Worm (Caenorhabditis elegans) whole organism, early embryonic: Measurements from ENCODE around the gene F25E5.9.

Experiments used
- B0310.2 ChIP-seq: sonication (generic microtip); optimal IDR thresholded peaks from 2 replicates; lab custom pipeline; 2016; ENCODE audit warnings: mild to moderate bottlenecking, missing genetic modification characterization, missing compliant biosample characterization
- F13C5.2 ChIP-seq: sonication (generic microtip); optimal IDR thresholded peaks from 2 replicates; lab custom pipeline; 2017; ENCODE audit warnings: mild to moderate bottlenecking, missing genetic modification characterization, inconsistent platforms, missing compliant biosample characterization
- aly-1 ChIP-seq: sonication (generic microtip); optimal IDR thresholded peaks from 2 replicates; lab custom pipeline; 2016; ENCODE audit warnings: missing genetic modification characterization, missing compliant biosample characterization
- ama-1 ChIP-seq: fragments of 150-350 bp; optimal IDR thresholded peaks from 2 replicates; lab custom pipeline; 2014
- ceh-13 ChIP-seq: fragments of 200-800 bp; sonication (Bioruptor generic); optimal IDR thresholded peaks from 2 replicates; lab custom pipeline; 2018; ENCODE audit warnings: mild to moderate bottlenecking, missing genetic modification characterization, missing compliant biosample characterization
- ceh-36 ChIP-seq: sonication (generic microtip); optimal IDR thresholded peaks from 2 replicates; lab custom pipeline; 2016; ENCODE audit warnings: missing genetic modification characterization, inconsistent platforms, missing compliant biosample characterization
- ets-7 ChIP-seq: sonication (generic microtip); optimal IDR thresholded peaks from 2 replicates; lab custom pipeline; 2016; ENCODE audit warnings: missing genotype, missing genetic modification characterization, missing compliant biosample characterization
- flt-1 ChIP-seq: fragments of 200-800 bp; sonication (Bioruptor generic); IDR thresholded peaks from 2 replicates; pipeline ENCODE4 v1.3.6; 2022; ENCODE audit warnings: missing genetic modification characterization, missing compliant biosample characterization
- hmbx-1 ChIP-seq: sonication (generic microtip); optimal IDR thresholded peaks from 2 replicates; lab custom pipeline; 2016; ENCODE audit warnings: mild to moderate bottlenecking, missing genetic modification characterization, missing compliant biosample characterization
- hmg-4 ChIP-seq: fragments of 200-800 bp; sonication (Bioruptor generic); optimal IDR thresholded peaks from 2 replicates; lab custom pipeline; 2018; ENCODE audit warnings: mild to moderate bottlenecking, missing genetic modification characterization, missing compliant biosample characterization
- hnd-1 ChIP-seq: sonication (generic microtip); optimal IDR thresholded peaks from 2 replicates; lab custom pipeline; 2016; ENCODE audit warnings: missing genetic modification characterization, missing compliant biosample characterization
- pes-1 ChIP-seq: fragments of 200-800 bp; sonication (Bioruptor generic); IDR thresholded peaks from 2 replicates; pipeline ENCODE4 v1.3.6; 2022; ENCODE audit warnings: missing genetic modification reagents, missing genetic modification characterization, missing compliant biosample characterization
- scrt-1 ChIP-seq: fragments of 200-800 bp; sonication (Bioruptor generic); IDR thresholded peaks from 2 replicates; pipeline ENCODE4 v1.3.6; 2022; ENCODE audit warnings: missing genetic modification characterization, missing compliant biosample characterization
- sea-1 ChIP-seq: fragments of 200-800 bp; sonication (Bioruptor generic); conservative IDR thresholded peaks from 2 replicates; pipeline ENCODE4 v1.3.6; 2022; ENCODE audit warnings: missing genetic modification characterization, missing compliant biosample characterization
- tbx-11 ChIP-seq: fragments of 200-800 bp; sonication (Bioruptor generic); IDR thresholded peaks from 2 replicates; pipeline ENCODE4 v1.3.6; 2022; ENCODE audit warnings: missing genetic modification characterization, missing compliant biosample characterization
- tbx-37 ChIP-seq: fragments of 200-800 bp; sonication (Bioruptor generic); conservative IDR thresholded peaks from 2 replicates; pipeline ENCODE4 v1.3.6; 2022; ENCODE audit warnings: missing genetic modification reagents, missing genetic modification characterization, missing compliant biosample characterization
- tra-4 ChIP-seq: sonication (generic microtip); optimal IDR thresholded peaks from 2 replicates; lab custom pipeline; 2017; ENCODE audit warnings: missing genetic modification characterization, missing compliant biosample characterization

The F25E5.9 gene

DNA sequence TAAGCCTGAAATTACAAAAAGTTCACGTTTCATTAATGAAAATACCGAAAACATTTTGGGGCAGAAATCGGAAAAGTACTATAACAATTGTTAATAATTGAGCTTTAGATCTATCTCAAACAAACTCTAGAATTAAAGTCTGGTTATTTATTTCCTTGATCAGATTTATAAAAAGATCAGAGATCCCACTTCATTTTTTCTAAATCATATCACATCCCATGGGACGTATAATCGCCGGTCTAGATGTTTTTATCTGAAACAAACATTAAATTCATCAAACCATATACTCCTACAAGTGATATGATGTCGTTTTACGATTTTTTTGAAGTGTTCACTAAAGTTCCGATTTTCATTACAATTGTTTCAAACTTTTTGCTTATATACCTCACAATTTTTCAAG is 26.0 kb downstream of the F25E5.9 start, which contains the start of gene str-41:
str-41 (plus strand) TSS at position 301 of the 400 bp plus-strand sequence.
- no peak for TF ChIP-seq scrt-1
- no peak for TF ChIP-seq ama-1
- TF ChIP-seq ceh-36 (tag; lab: Kevin White, UChicago), result no peak
- no peak for TF ChIP-seq ets-7 (tag; lab: Kevin White, UChicago)
- no peak for TF ChIP-seq hmbx-1
- TF ChIP-seq pes-1, result no peak
- no peak for TF ChIP-seq B0310.2 (tag; lab: Kevin White, UChicago)
- TF ChIP-seq tbx-37 (GFP tag; lab: Robert Waterston, UW), result no peak
- no peak for TF ChIP-seq tbx-11
- TF ChIP-seq aly-1 (tag; lab: Kevin White, UChicago), result no peak
- no peak for TF ChIP-seq hnd-1 (tag; lab: Kevin White, UChicago)
- TF ChIP-seq sea-1, result no peak
- no peak for TF ChIP-seq hmg-4 (GFP tag; lab: Kevin White, UChicago)

DNA sequence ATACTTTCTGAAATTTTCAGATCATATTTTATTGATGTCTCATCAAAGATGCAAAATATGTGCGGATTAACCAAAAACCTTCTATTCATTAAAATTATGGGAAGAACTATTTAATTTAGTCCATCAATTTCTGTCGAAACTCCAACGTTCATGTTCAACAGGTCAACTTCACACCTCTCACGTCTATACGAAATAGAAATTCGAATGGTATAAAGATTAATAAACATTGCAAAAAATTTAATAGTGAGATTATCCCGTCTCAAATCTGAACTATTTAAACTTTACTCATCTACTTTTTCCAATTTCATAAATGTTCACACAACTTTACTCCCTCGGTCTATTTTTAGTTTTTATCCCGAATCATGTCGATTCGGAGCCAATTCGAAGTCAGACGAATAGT is 28.1 kb downstream of the F25E5.9 start, which contains the start of gene R13D7.2:
R13D7.2 (plus strand) TSS at position 301 of the 400 bp plus-strand sequence.
- TF ChIP-seq tra-4, result no peak
- no peak for TF ChIP-seq ceh-36 (tag; lab: Kevin White, UChicago)
- TF ChIP-seq flt-1 (GFP tag; lab: Robert Waterston, UW), result no peak
- no peak for TF ChIP-seq hmg-4 (GFP tag; lab: Kevin White, UChicago)

DNA sequence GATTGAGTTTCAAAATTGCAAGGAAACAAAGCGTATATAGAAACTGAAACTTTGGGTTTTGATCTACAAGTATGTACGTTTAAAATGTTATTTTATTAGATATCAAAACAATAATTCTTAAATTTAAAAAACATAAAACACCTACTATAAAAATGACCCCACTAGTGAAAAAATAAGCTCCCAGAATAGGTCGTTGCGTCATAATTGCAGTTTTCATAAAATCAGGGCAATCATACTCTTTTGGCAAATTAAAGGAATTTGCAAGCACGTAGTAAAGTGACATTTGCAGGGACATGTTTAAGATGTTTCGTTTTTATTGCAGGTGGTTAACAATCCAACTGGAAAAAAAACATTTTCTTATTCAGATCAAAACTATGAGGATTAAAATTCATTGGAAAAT is 29.2 kb downstream of the F25E5.9 start, which contains the start of gene srt-6:
srt-6 (minus strand) TSS at position 295 of the 400 bp plus-strand sequence.
- TF ChIP-seq sea-1 (no peak), hmg-4 (GFP tag; lab: Kevin White, UChicago) (no peak), F13C5.2 (no peak), tbx-37 (GFP tag; lab: Robert Waterston, UW) (no peak), ama-1 (no peak), ceh-36 (tag; lab: Kevin White, UChicago) (no peak), B0310.2 (tag; lab: Kevin White, UChicago) (no peak), scrt-1 (no peak), hnd-1 (tag; lab: Kevin White, UChicago) (no peak), flt-1 (GFP tag; lab: Robert Waterston, UW) (no peak), aly-1 (tag; lab: Kevin White, UChicago) (no peak), tbx-11 (no peak)

DNA sequence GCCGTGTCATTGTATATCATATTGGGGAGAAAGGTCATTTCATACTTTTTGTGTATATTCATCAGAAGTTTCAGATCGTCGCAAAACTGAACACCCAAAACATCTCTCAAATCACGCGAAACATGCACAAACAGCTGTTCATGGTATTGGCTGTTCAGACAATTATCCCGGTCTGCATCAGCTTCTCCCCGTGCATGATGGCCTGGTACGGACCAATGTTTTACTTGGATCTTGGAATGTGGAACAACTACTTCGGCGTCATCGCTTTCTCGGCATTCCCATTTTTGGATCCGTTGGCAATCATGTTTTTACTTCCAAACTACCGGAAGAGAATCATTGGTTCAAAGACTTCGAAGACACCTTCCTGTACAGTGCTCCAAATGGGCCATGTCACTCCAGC is 34.2 kb downstream of the F25E5.9 start:
- TF ChIP-seq ceh-36 (tag; lab: Kevin White, UChicago) (no peak), F13C5.2 (no peak)

DNA sequence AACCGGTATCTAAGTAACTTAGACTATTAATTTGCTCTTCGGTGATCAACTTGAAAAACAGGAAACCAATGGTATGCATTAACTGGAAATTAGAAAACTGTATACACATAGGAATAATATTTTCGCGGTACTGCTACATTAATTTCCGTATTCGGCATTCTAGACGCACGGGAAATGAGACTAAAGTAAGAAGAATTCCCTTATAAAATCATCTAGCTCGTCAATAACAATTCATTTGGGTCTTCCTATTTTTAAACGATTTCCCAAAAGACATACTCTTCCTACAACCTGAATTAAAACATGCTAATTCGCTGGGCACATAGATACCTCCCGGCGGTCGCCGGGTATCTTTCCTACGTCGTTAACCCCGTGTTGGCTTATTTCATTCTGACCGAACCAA is 35.4 kb downstream of the F25E5.9 start, which contains the start of gene srj-13:
srj-13 (plus strand) TSS at position 301 of the 400 bp plus-strand sequence.
- no peak for TF ChIP-seq ceh-36 (tag; lab: Kevin White, UChicago)
- no peak for TF ChIP-seq scrt-1
- no peak for TF ChIP-seq ceh-13 (GFP tag; lab: Kevin White, UChicago)
- TF ChIP-seq flt-1 (GFP tag; lab: Robert Waterston, UW), result no peak
- no peak for TF ChIP-seq pes-1
- TF ChIP-seq tbx-37 (GFP tag; lab: Robert Waterston, UW), result no peak
- TF ChIP-seq F13C5.2, result no peak
- TF ChIP-seq tra-4, result no peak
- TF ChIP-seq ama-1, result no peak

DNA sequence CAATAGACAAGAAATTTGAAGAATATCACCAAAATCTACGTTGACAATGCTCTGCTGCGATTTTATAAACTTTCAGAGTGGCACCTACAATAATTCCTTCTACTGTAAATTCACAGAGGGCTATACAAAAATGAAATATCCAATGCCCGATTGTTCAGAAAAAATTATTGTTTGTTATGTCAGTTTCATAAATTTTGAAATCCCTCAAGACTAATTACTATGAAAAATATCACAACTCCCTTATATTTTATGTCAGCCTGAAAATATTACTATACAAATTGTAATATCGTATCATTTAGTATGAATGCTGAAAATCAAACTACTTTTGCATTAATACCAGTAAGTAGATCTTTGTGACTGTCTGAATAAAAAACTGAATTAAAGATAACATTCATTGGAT is 37.1 kb downstream of the F25E5.9 start, which contains the start of gene srx-60:
srx-60 (plus strand) TSS at position 301 of the 400 bp plus-strand sequence.
- TF ChIP-seq ceh-13 (GFP tag; lab: Kevin White, UChicago) (no peak), tbx-37 (GFP tag; lab: Robert Waterston, UW) (no peak), flt-1 (GFP tag; lab: Robert Waterston, UW) (no peak)

DNA sequence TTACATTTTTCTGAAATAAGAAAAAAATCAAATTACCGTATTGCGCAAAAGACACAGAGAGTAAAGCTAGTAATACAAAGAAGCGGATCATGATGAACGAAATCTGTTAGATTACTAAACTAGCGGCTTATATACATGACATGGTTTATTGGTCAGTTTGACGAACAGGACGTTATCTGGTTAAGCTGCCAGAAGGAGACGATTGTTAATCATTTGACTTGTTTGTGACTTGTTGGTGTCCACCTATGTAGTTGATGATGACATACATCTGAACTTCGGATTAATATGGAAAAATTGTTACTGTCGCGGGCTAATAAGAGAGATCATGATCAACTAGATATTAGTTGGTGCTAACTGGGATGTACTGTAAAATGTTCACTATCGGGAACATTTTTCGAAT is 37.6 kb downstream of the F25E5.9 start, which contains the start of gene cnc-9:
cnc-9 (minus strand) TSS at position 101 of the 400 bp plus-strand sequence.
- TF ChIP-seq aly-1 (tag; lab: Kevin White, UChicago), result no peak

DNA sequence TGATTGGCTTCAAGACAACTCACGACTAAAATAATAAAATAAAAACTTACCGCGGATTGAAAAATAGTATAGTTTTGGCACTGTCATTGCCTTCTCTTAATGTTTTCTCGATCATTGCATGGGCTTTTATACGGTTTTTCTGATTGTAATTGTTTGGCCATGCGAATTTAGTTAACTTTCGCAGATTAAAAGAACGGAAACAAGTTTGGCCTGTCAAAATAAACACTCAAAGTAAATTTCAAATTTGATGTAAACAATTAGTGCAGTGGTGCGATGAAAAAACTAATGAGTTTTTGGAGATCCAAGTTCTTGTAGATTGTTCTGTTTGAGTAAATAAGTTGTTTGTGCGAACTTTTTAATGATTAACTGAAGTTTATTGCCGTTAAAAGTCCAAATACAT is 38.5 kb downstream of the F25E5.9 start, which contains the start of gene gst-41:
gst-41 (minus strand) TSS at position 101 of the 400 bp plus-strand sequence.
- TF ChIP-seq B0310.2 (tag; lab: Kevin White, UChicago) (no peak), aly-1 (tag; lab: Kevin White, UChicago) (no peak), tra-4 (no peak), tbx-37 (GFP tag; lab: Robert Waterston, UW) (no peak), flt-1 (GFP tag; lab: Robert Waterston, UW) (no peak), sea-1 (no peak), ama-1 (no peak), hmbx-1 (no peak), hmg-4 (GFP tag; lab: Kevin White, UChicago) (no peak), pes-1 (no peak), scrt-1 (no peak), tbx-11 (no peak), ceh-13 (GFP tag; lab: Kevin White, UChicago) (no peak), ceh-36 (tag; lab: Kevin White, UChicago) (no peak), ets-7 (tag; lab: Kevin White, UChicago) (no peak), hnd-1 (tag; lab: Kevin White, UChicago) (no peak), F13C5.2 (no peak)

DNA sequence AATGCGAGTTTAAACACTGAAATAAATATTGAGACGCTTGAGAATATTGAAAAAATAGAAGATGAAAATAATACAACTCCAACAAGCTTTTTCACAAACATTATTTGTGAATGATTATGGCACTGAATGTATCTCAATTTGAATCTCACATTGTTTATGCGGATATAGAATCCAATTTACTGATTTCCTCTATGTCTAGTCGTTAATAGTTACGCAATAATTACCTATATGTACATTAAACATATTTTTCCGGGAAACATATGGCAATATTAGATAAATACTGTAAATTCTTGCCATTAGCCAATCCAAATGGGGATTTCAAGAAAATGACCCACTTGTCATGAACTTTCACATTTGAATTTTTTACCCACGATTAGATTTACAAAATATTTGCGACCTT is 42.4 kb downstream of the F25E5.9 start, which contains the start of gene srx-9:
srx-9 (minus strand) TSS at position 101 of the 400 bp plus-strand sequence.
- TF ChIP-seq flt-1 (GFP tag; lab: Robert Waterston, UW) (no peak), ceh-36 (tag; lab: Kevin White, UChicago) (no peak), scrt-1 (no peak), ama-1 (no peak), aly-1 (tag; lab: Kevin White, UChicago) (no peak), tbx-37 (GFP tag; lab: Robert Waterston, UW) (no peak), tbx-11 (no peak), ets-7 (tag; lab: Kevin White, UChicago) (no peak), pes-1 (no peak), hnd-1 (tag; lab: Kevin White, UChicago) (no peak), hmbx-1 (no peak), ceh-13 (GFP tag; lab: Kevin White, UChicago) (no peak), B0310.2 (tag; lab: Kevin White, UChicago) (no peak), F13C5.2 (no peak), hmg-4 (GFP tag; lab: Kevin White, UChicago) (no peak), sea-1 (no peak), tra-4 (no peak)
